Worm (Caenorhabditis elegans): Measurements from ENCODE around the gene mltn-1.

DNA sequence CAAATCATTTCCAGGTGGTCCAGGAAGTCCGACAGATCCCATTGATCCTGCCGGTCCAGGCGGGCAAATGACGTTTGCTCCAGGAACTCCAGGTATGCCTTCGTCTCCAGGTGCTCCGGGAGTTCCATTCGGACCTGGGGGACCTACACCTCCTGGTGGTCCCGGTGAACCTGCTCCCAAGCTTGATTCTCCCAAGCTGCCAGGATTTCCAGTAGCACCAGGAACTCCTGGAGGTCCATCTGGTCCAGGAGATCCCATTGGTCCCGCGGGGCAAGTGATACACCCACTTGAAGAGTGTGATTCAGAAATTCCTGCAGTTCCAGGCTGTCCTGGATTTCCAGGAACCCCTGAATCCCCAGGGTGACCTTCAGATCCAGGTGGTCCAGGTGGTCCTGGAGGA is 48.7 kb downstream of the mltn-1 start:
- TF ChIP-seq klf-2 (GFP tag; conservative IDR thresholded peaks at IDR 0.05) (no peak), flt-1 (GFP tag; IDR thresholded peaks at IDR 0.05) (no peak), ztf-23 (GFP tag; IDR thresholded peaks at IDR 0.05) (no peak), cog-1 (tag; optimal IDR thresholded peaks at IDR 0.05) (no peak), med-1 (GFP tag; optimal IDR thresholded peaks at IDR 0.05; ENCODE audit: insufficient read depth) (no peak)

Data from whole organism, midembryonic.